Fruit fly (Drosophila melanogaster): Measurements from ENCODE around the gene CG33128.

- TF ChIP-seq CTCF (optimal IDR thresholded peaks at IDR 0.05) (no peak), CG8478 (optimal IDR thresholded peaks at IDR 0.05) (no peak)
These were observed 44.0 kb upstream of the CG33128 start for dm6 chr2L:1449718-1450441.

Data from S2 (cell line).